Worm (Caenorhabditis elegans) whole organism, L3 larva: ENCODE data around the gene ram-2.
A peak's percentile ranks its signal among the peaks of the same experiment; 100 is the strongest.

Source experiments
- R02D3.7 ChIP-seq: fragments of 150-350 bp; optimal IDR thresholded peaks from 2 replicates; lab custom pipeline; 2014; ENCODE audit warnings: missing biosample characterization, missing genetic modification characterization
- ZK546.5 ChIP-seq: sonication (generic microtip); optimal IDR thresholded peaks from 2 replicates; lab custom pipeline; 2017; ENCODE audit warnings: missing biosample characterization, missing genetic modification characterization
- aly-2 ChIP-seq: fragments of 150-350 bp; optimal IDR thresholded peaks from 2 replicates; lab custom pipeline; 2014; ENCODE audit warnings: missing biosample characterization, missing genetic modification characterization
- ama-1 ChIP-seq: fragments of 150-350 bp; optimal IDR thresholded peaks from 2 replicates; lab custom pipeline; 2018
- ceh-16 ChIP-seq: sonication (generic microtip); optimal IDR thresholded peaks from 2 replicates; lab custom pipeline; 2017; ENCODE audit warnings: missing biosample characterization, missing genetic modification characterization
- ceh-28 ChIP-seq: fragments of 150-350 bp; optimal IDR thresholded peaks from 2 replicates; lab custom pipeline; 2014; ENCODE audit warnings: missing biosample characterization, missing genetic modification reagents, missing genetic modification characterization
- ceh-9 ChIP-seq: sonication (generic microtip); optimal IDR thresholded peaks from 2 replicates; lab custom pipeline; 2018; ENCODE audit warnings: missing biosample characterization, missing genetic modification characterization
- egl-5 ChIP-seq: fragments of 150-350 bp; optimal IDR thresholded peaks from 2 replicates; lab custom pipeline; 2017; ENCODE audit warnings: missing biosample characterization, missing genetic modification reagents, missing genetic modification characterization, inconsistent platforms
- elt-2 ChIP-seq: sonication (generic microtip); optimal IDR thresholded peaks from 2 replicates; lab custom pipeline; 2016; ENCODE audit warnings: missing genetic modification reagents, mild to moderate bottlenecking, missing genetic modification characterization, missing compliant biosample characterization
- eor-1 ChIP-seq, 2 experiments: fragments of 150-350 bp; optimal IDR thresholded peaks; 2 replicates each; lab custom pipeline; 2014 to 2018; ENCODE audit warnings: missing biosample characterization in 2 of 2, missing genetic modification characterization in 2 of 2
- fkh-10 ChIP-seq: sonication (generic microtip); optimal IDR thresholded peaks from 2 replicates; lab custom pipeline; 2017; ENCODE audit warnings: missing biosample characterization, missing genetic modification reagents, missing genetic modification characterization
- fos-1 ChIP-seq: fragments of 150-350 bp; optimal IDR thresholded peaks from 2 replicates; lab custom pipeline; 2014; ENCODE audit warnings: missing biosample characterization, missing genetic modification characterization
- hmg-11 ChIP-seq: sonication (generic microtip); optimal IDR thresholded peaks from 2 replicates; lab custom pipeline; 2016; ENCODE audit warnings: missing genetic modification characterization, missing compliant biosample characterization
- jun-1 ChIP-seq: fragments of 150-350 bp; optimal IDR thresholded peaks from 2 replicates; lab custom pipeline; 2014; ENCODE audit warnings: missing biosample characterization, missing genetic modification reagents, missing genetic modification characterization
- lin-15B ChIP-seq: fragments of 150-350 bp; optimal IDR thresholded peaks from 2 replicates; lab custom pipeline; 2014; ENCODE audit warnings: missing biosample characterization, missing genetic modification characterization
- lin-39 ChIP-seq: fragments of 150-350 bp; optimal IDR thresholded peaks from 2 replicates; lab custom pipeline; 2018; ENCODE audit warnings: missing biosample characterization, missing genetic modification reagents, missing genetic modification characterization
- lsy-12 ChIP-seq: sonication (generic microtip); optimal IDR thresholded peaks from 2 replicates; lab custom pipeline; 2016; ENCODE audit warnings: mild to moderate bottlenecking, missing genetic modification characterization, missing compliant biosample characterization
- mdl-1 ChIP-seq: fragments of 150-350 bp; optimal IDR thresholded peaks from 2 replicates; lab custom pipeline; 2014; ENCODE audit warnings: missing biosample characterization, missing genetic modification characterization
- mml-1 ChIP-seq: fragments of 150-350 bp; sonication (generic microtip); optimal IDR thresholded peaks from 3 replicates; lab custom pipeline; 2014; ENCODE audit warnings: missing biosample characterization, missing genetic modification characterization
- nfya-1 ChIP-seq: sonication (generic microtip); optimal IDR thresholded peaks from 2 replicates; lab custom pipeline; 2017; ENCODE audit warnings: missing genetic modification characterization, mild to moderate bottlenecking, missing compliant biosample characterization, antibody characterized with exemption, moderate library complexity; ENCODE audit not compliant: insufficient read depth
- nhr-12 ChIP-seq: fragments of 150-350 bp; optimal IDR thresholded peaks from 2 replicates; lab custom pipeline; 2014; ENCODE audit warnings: missing biosample characterization, missing genetic modification characterization
- nhr-237 ChIP-seq: fragments of 150-350 bp; optimal IDR thresholded peaks from 2 replicates; lab custom pipeline; 2014; ENCODE audit warnings: missing biosample characterization, missing genetic modification characterization
- nhr-25 ChIP-seq: sonication (generic microtip); optimal IDR thresholded peaks from 2 replicates; lab custom pipeline; 2017; ENCODE audit warnings: missing biosample characterization, missing genetic modification characterization
- nhr-67 ChIP-seq: fragments of 150-350 bp; optimal IDR thresholded peaks from 2 replicates; lab custom pipeline; 2014; ENCODE audit warnings: missing biosample characterization, missing genetic modification characterization
- pha-4 ChIP-seq: fragments of 150-350 bp; optimal IDR thresholded peaks from 2 replicates; lab custom pipeline; 2014; ENCODE audit warnings: missing biosample characterization, missing genetic modification reagents, missing genetic modification characterization
- sea-2 ChIP-seq: fragments of 150-350 bp; sonication (generic microtip); optimal IDR thresholded peaks from 4 replicates; lab custom pipeline; 2014; ENCODE audit warnings: missing biosample characterization, missing genetic modification reagents, missing genetic modification characterization
- unc-39 ChIP-seq: sonication (generic microtip); optimal IDR thresholded peaks from 4 replicates; lab custom pipeline; 2017; ENCODE audit warnings: missing biosample characterization, missing genetic modification characterization
- unc-62 ChIP-seq: fragments of 150-350 bp; sonication (generic microtip); optimal IDR thresholded peaks from 4 replicates; lab custom pipeline; 2014; ENCODE audit warnings: missing biosample characterization, missing genetic modification reagents, missing genetic modification characterization
- zag-1 ChIP-seq: fragments of 150-350 bp; optimal IDR thresholded peaks from 2 replicates; lab custom pipeline; 2014; ENCODE audit warnings: missing biosample characterization, missing genetic modification characterization
- ztf-11 ChIP-seq: fragments of 150-350 bp; optimal IDR thresholded peaks from 2 replicates; lab custom pipeline; 2014; ENCODE audit warnings: missing biosample characterization, missing genetic modification characterization
- ztf-4 ChIP-seq: fragments of 150-350 bp; optimal IDR thresholded peaks from 2 replicates; lab custom pipeline; 2014; ENCODE audit warnings: missing biosample characterization, missing genetic modification characterization

Gene ram-2

ce11 chrII:10988575-10988974 is 28.1 kb downstream of the ram-2 start:
- TF ChIP-seq lin-15B (tag; lab: Kevin White, UChicago) = no peak
- peak; percentile 16 for TF ChIP-seq pha-4 (tag; lab: Kevin White, UChicago)

- TF ChIP-seq nhr-25 (no peak), lin-39 (tag; lab: Kevin White, UChicago) (peak; percentile 56)
Observed at ce11 chrII:10986461-10987090, 30.1 kb downstream of the ram-2 start.

ce11 chrII:10982017-10982416 is 34.7 kb downstream of the ram-2 start:
- TF ChIP-seq jun-1 (no peak), fos-1 (no peak), nfya-1 (tag; lab: Kevin White, UChicago) (peak; percentile 35), sea-2 (GFP tag; lab: Kevin White, UChicago) (no peak), pha-4 (tag; lab: Kevin White, UChicago) (no peak), elt-2 (tag; lab: Kevin White, UChicago) (no peak), egl-5 (tag; lab: Kevin White, UChicago) (peak; percentile 56), lin-39 (tag; lab: Kevin White, UChicago) (peak; percentile 50), unc-39 (tag; lab: Kevin White, UChicago) (no peak), aly-2 (tag; lab: Kevin White, UChicago) (no peak), hmg-11 (tag; lab: Kevin White, UChicago) (no peak), lin-15B (tag; lab: Kevin White, UChicago) (no peak), zag-1 (tag; lab: Kevin White, UChicago) (no peak)

ce11 chrII:10975239-10975638 is 41.4 kb downstream of the ram-2 start, which contains the start of gene ptp-3:
Gene ptp-3 (plus strand): TSS chrII:10975539.
- TF ChIP-seq sea-2 (GFP tag; lab: Kevin White, UChicago) (no peak), ceh-9 (tag; lab: Kevin White, UChicago) (no peak), nhr-67 (tag; lab: Kevin White, UChicago) (no peak), mml-1 (tag; lab: Kevin White, UChicago) (no peak), ceh-16 (no peak), elt-2 (tag; lab: Kevin White, UChicago) (no peak), zag-1 (tag; lab: Kevin White, UChicago) (no peak), R02D3.7 (no peak), jun-1 (no peak), ztf-4 (tag; lab: Kevin White, UChicago) (no peak), egl-5 (tag; lab: Kevin White, UChicago) (no peak), unc-62 (GFP tag; lab: Kevin White, UChicago) (no peak), hmg-11 (tag; lab: Kevin White, UChicago) (no peak), nhr-237 (tag; lab: Kevin White, UChicago) (no peak), ZK546.5 (no peak), eor-1 (tag; optimal IDR thresholded peaks at IDR 0.05; lab: Kevin White, UChicago) (no peak)

ce11 chrII:10971677-10972076 is 45.0 kb downstream of the ram-2 start:
- TF ChIP-seq eor-1 (tag; optimal IDR thresholded peaks at IDR 0.05; lab: Kevin White, UChicago) (no peak), lsy-12 (tag; lab: Kevin White, UChicago) (no peak), mdl-1 (tag; lab: Kevin White, UChicago) (no peak), nfya-1 (tag; lab: Kevin White, UChicago) (no peak), lin-39 (tag; lab: Kevin White, UChicago) (no peak), ceh-28 (tag; lab: Kevin White, UChicago) (no peak), ztf-11 (tag; lab: Kevin White, UChicago) (no peak), fkh-10 (no peak), lin-15B (tag; lab: Kevin White, UChicago) (no peak), fos-1 (no peak), nhr-12 (tag; lab: Kevin White, UChicago) (no peak), elt-2 (tag; lab: Kevin White, UChicago) (no peak), jun-1 (no peak), ceh-16 (no peak), ztf-4 (tag; lab: Kevin White, UChicago) (no peak), ama-1 (lab: Kevin White, UChicago) (no peak), nhr-25 (no peak), nhr-237 (tag; lab: Kevin White, UChicago) (no peak), zag-1 (tag; lab: Kevin White, UChicago) (no peak)
